Fruit fly (Drosophila melanogaster) S2 (cell line): ENCODE data around the gene Obp19a.

ENCODE experiments used
- CG8478 ChIP-seq: fragments of >200 bp; optimal IDR thresholded peaks from 2 replicates; lab custom pipeline; 2018
- CTCF ChIP-seq, 2 experiments: fragments of >200 bp; optimal IDR thresholded peaks; 2 replicates each; lab custom pipeline; 2018

DNA sequence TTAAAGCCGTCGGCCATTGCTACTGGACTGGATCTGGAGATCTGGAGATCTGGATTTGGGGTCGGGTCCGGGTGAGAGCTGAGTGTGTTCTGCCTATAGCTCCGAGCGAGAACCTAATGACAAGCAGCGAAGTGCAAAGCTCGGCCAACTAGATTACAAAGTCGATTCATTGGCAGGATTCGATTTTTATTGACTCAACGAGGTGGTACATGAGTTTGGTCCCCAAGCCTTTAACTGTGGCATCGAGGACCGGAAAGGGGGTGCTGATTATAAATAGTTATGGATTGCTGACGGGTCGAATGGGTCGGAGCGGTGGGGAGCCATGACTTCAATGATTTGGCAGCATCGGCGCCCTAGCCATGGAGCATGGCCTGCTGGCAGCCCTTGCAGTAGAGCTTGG lies 2.1 kb upstream of the Obp19a start, which contains the start of gene CG15459:
- TF ChIP-seq CG8478 (lab: Kevin White, UChicago) (no peak), CTCF (optimal IDR thresholded peaks at IDR 0.05; lab: Kevin White, UChicago) (no peak)
